Worm (Caenorhabditis elegans) whole organism, L2 larva: ENCODE results near the gene C04C3.14.
A peak's percentile ranks its signal among the peaks of the same experiment; 100 is the strongest.

Experiments used
- C34F6.9 ChIP-seq: fragments of 150-350 bp; optimal IDR thresholded peaks from 2 replicates; lab custom pipeline; 2014; ENCODE audit warnings: missing biosample characterization, missing genetic modification characterization
- R02D3.7 ChIP-seq: fragments of 150-350 bp; optimal IDR thresholded peaks from 2 replicates; lab custom pipeline; 2014; ENCODE audit warnings: missing biosample characterization, missing genetic modification characterization
- Y55F3AM.14 ChIP-seq: fragments of 200-800 bp; sonication (Bioruptor generic); optimal IDR thresholded peaks from 2 replicates; lab custom pipeline; 2018; ENCODE audit warnings: mild to moderate bottlenecking, missing genetic modification characterization, missing compliant biosample characterization
- alr-1 ChIP-seq: fragments of 150-350 bp; optimal IDR thresholded peaks from 2 replicates; lab custom pipeline; 2014; ENCODE audit warnings: missing biosample characterization, missing genetic modification characterization
- blmp-1 ChIP-seq: sonication (generic microtip); optimal IDR thresholded peaks from 2 replicates; lab custom pipeline; 2017; ENCODE audit warnings: missing genetic modification characterization, mild to moderate bottlenecking, missing compliant biosample characterization, antibody characterized with exemption, moderate library complexity; ENCODE audit not compliant: insufficient read depth
- ceh-16 ChIP-seq: fragments of 150-350 bp; optimal IDR thresholded peaks from 2 replicates; lab custom pipeline; 2014; ENCODE audit warnings: missing biosample characterization, missing genetic modification characterization
- ceh-82 ChIP-seq: fragments of 150-350 bp; optimal IDR thresholded peaks from 2 replicates; lab custom pipeline; 2014; ENCODE audit warnings: missing biosample characterization, missing genetic modification characterization
- crh-2 ChIP-seq: sonication (generic microtip); optimal IDR thresholded peaks from 2 replicates; lab custom pipeline; 2017; ENCODE audit warnings: missing biosample characterization, missing genetic modification characterization
- dmd-4 ChIP-seq: sonication (generic microtip); optimal IDR thresholded peaks from 2 replicates; lab custom pipeline; 2017; ENCODE audit warnings: missing biosample characterization, missing genetic modification characterization
- egl-27 ChIP-seq: sonication (generic microtip); optimal IDR thresholded peaks from 3 replicates; lab custom pipeline; 2017; ENCODE audit warnings: missing biosample characterization, missing genetic modification reagents, missing genetic modification characterization
- elt-1 ChIP-seq: fragments of 150-350 bp; optimal IDR thresholded peaks from 2 replicates; lab custom pipeline; 2014; ENCODE audit warnings: missing biosample characterization, missing genetic modification characterization
- elt-3 ChIP-seq: sonication (generic microtip); optimal IDR thresholded peaks from 2 replicates; lab custom pipeline; 2017; ENCODE audit warnings: missing biosample characterization, missing genetic modification characterization
- fos-1 ChIP-seq: fragments of 150-350 bp; optimal IDR thresholded peaks from 2 replicates; lab custom pipeline; 2014; ENCODE audit warnings: missing biosample characterization, missing genetic modification characterization
- gmeb-1 ChIP-seq: fragments of 150-350 bp; optimal IDR thresholded peaks from 2 replicates; lab custom pipeline; 2014; ENCODE audit warnings: missing biosample characterization, missing genetic modification characterization
- lin-11 ChIP-seq: fragments of 150-350 bp; sonication (generic microtip); optimal IDR thresholded peaks from 2 replicates; lab custom pipeline; 2014; ENCODE audit warnings: missing biosample characterization, missing genetic modification characterization, inconsistent platforms, mixed read lengths
- lsy-2 ChIP-seq, 2 experiments: fragments of 150-350 bp in 1 of 2; sonication (generic microtip) in 1 of 2; optimal IDR thresholded peaks; 2 replicates each; lab custom pipeline; 2014 to 2017; ENCODE audit warnings: missing biosample characterization in 2 of 2, missing genetic modification characterization in 2 of 2
- mab-5 ChIP-seq: fragments of 150-350 bp; optimal IDR thresholded peaks from 2 replicates; lab custom pipeline; 2014; ENCODE audit warnings: missing biosample characterization, missing genetic modification characterization
- mdl-1 ChIP-seq, 2 experiments: fragments of 150-350 bp in 1 of 2; sonication (generic microtip) in 1 of 2; optimal IDR thresholded peaks; 2 replicates each; lab custom pipeline; 2017; ENCODE audit warnings: missing biosample characterization in 2 of 2, missing genetic modification characterization in 2 of 2
- nhr-10 ChIP-seq: sonication (generic microtip); optimal IDR thresholded peaks from 2 replicates; lab custom pipeline; 2017; ENCODE audit warnings: missing biosample characterization, missing genetic modification characterization
- nhr-11 ChIP-seq: fragments of 150-350 bp; optimal IDR thresholded peaks from 2 replicates; lab custom pipeline; 2014; ENCODE audit warnings: missing biosample characterization, missing genetic modification characterization
- nhr-129 ChIP-seq: fragments of 150-350 bp; optimal IDR thresholded peaks from 2 replicates; lab custom pipeline; 2014; ENCODE audit warnings: missing biosample characterization, missing genetic modification characterization
- nhr-23 ChIP-seq: fragments of 150-350 bp; optimal IDR thresholded peaks from 2 replicates; lab custom pipeline; 2014; ENCODE audit warnings: missing biosample characterization, missing genetic modification reagents, missing genetic modification characterization
- nhr-6 ChIP-seq: fragments of 150-350 bp; optimal IDR thresholded peaks from 2 replicates; lab custom pipeline; 2014; ENCODE audit warnings: missing biosample characterization, missing genetic modification characterization
- nhr-77 ChIP-seq: fragments of 150-350 bp; optimal IDR thresholded peaks from 2 replicates; lab custom pipeline; 2014; ENCODE audit warnings: missing biosample characterization, missing genetic modification characterization
- peb-1 ChIP-seq: fragments of 150-350 bp; optimal IDR thresholded peaks from 2 replicates; lab custom pipeline; 2014; ENCODE audit warnings: missing biosample characterization, missing genetic modification characterization
- sem-4 ChIP-seq: fragments of 150-350 bp; optimal IDR thresholded peaks from 2 replicates; lab custom pipeline; 2014; ENCODE audit warnings: missing biosample characterization, missing genetic modification reagents, missing genetic modification characterization
- sma-3 ChIP-seq: sonication (generic microtip); optimal IDR thresholded peaks from 2 replicates; lab custom pipeline; 2016; ENCODE audit warnings: missing genetic modification reagents, missing genetic modification characterization, missing compliant biosample characterization
- sma-9 ChIP-seq, 2 experiments: fragments of 150-350 bp in 1 of 2; sonication (generic microtip) in 1 of 2; optimal IDR thresholded peaks; 2 replicates each; lab custom pipeline; 2014 to 2016; ENCODE audit warnings: missing genetic modification characterization in 2 of 2, mild to moderate bottlenecking in 1 of 2, missing biosample characterization in 1 of 2, missing compliant biosample characterization in 1 of 2, missing genetic modification reagents in 1 of 2, moderate library complexity in 1 of 2
- unc-55 ChIP-seq: fragments of 150-350 bp; sonication (generic microtip); optimal IDR thresholded peaks from 3 replicates; lab custom pipeline; 2014; ENCODE audit warnings: missing biosample characterization, missing genetic modification reagents, missing genetic modification characterization
- unc-62 ChIP-seq: fragments of 150-350 bp; optimal IDR thresholded peaks from 2 replicates; lab custom pipeline; 2014; ENCODE audit warnings: missing biosample characterization, missing genetic modification reagents, missing genetic modification characterization
- zag-1 ChIP-seq: fragments of 150-350 bp; optimal IDR thresholded peaks from 2 replicates; lab custom pipeline; 2014; ENCODE audit warnings: missing biosample characterization, missing genetic modification characterization
- ztf-1 ChIP-seq: fragments of 200-800 bp; sonication (Bioruptor generic); conservative IDR thresholded peaks from 2 replicates; pipeline ENCODE4 v1.3.6; 2022; ENCODE audit warnings: missing genetic modification characterization, missing compliant biosample characterization

C04C3.14 gene

DNA sequence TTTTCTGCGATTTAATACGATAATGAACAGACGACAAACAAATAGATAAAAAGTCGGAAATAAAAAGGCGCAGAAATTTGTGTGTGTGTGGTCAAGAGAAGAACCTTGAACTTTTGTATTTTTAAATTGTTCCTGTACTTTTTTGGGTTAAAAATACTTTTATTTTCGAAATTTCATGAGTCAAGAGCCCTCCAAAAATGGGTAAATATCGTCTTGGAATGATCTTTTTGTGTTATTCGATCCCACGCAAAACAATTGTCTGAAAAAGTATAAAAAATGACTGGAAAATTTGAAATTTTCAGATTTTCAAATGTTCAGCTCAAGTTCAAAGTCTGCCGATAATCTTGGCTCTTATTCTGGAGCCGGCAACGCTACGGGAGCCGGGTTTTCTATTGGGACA lies at the start of gene C04C3.14:
Gene C04C3.14 (plus strand): TSS at position 301 of the 400 bp plus-strand sequence.
- no peak for TF ChIP-seq unc-62
- no peak for TF ChIP-seq elt-3
- TF ChIP-seq nhr-23 (tag; lab: Kevin White, UChicago): no peak
- TF ChIP-seq nhr-129: no peak
- no peak for TF ChIP-seq ztf-1
- no peak for TF ChIP-seq gmeb-1 (tag; lab: Kevin White, UChicago)
- TF ChIP-seq peb-1: no peak
- TF ChIP-seq sma-9 (GFP tag; optimal IDR thresholded peaks at IDR 0.05; lab: Kevin White, UChicago): no peak
- TF ChIP-seq sma-9 (tag; optimal IDR thresholded peaks at IDR 0.05; lab: Kevin White, UChicago): no peak
- TF ChIP-seq sma-3 (GFP tag; lab: Kevin White, UChicago): no peak
- no peak for TF ChIP-seq nhr-10
- TF ChIP-seq elt-1: no peak
- no peak for TF ChIP-seq dmd-4 (tag; lab: Kevin White, UChicago)
- TF ChIP-seq crh-2 (tag; lab: Kevin White, UChicago): no peak
- no peak for TF ChIP-seq egl-27 (tag; lab: Kevin White, UChicago)

DNA sequence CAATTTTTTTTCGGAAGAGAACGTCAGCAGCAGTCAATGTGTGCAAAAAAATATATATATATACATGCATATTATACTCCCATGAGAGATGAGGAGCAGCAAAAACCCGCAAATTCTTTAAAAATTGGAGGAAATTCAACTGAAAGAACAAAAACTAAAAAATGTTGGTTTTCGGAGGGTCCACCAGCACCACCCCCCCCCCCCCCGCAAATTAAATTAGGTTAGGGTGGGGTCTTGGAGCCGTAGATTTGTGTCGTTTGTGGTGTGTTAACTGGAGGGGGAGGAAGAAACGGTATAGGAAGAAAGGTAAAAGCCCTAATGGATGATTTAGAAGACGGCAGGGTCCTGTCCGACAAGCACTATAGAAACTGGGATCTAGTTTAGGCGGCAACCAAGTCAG lies 47.3 kb upstream of the C04C3.14 start:
- no peak for TF ChIP-seq mab-5
- no peak for TF ChIP-seq R02D3.7 (tag; lab: Kevin White, UChicago)
- no peak for TF ChIP-seq fos-1
- TF ChIP-seq sma-3 (GFP tag; lab: Kevin White, UChicago): no peak
- TF ChIP-seq sem-4 (tag; lab: Kevin White, UChicago): no peak
- no peak for TF ChIP-seq ztf-1
- no peak for TF ChIP-seq nhr-77
- TF ChIP-seq unc-55: no peak
- TF ChIP-seq lin-11 (tag; lab: Kevin White, UChicago): no peak
- no peak for TF ChIP-seq nhr-11 (tag; lab: Kevin White, UChicago)
- TF ChIP-seq gmeb-1 (tag; lab: Kevin White, UChicago): no peak
- TF ChIP-seq sma-9 (GFP tag; optimal IDR thresholded peaks at IDR 0.05; lab: Kevin White, UChicago): no peak
- TF ChIP-seq sma-9 (tag; optimal IDR thresholded peaks at IDR 0.05; lab: Kevin White, UChicago): no peak
- TF ChIP-seq egl-27 (tag; lab: Kevin White, UChicago): no peak
- TF ChIP-seq zag-1 (tag; lab: Kevin White, UChicago): no peak

DNA sequence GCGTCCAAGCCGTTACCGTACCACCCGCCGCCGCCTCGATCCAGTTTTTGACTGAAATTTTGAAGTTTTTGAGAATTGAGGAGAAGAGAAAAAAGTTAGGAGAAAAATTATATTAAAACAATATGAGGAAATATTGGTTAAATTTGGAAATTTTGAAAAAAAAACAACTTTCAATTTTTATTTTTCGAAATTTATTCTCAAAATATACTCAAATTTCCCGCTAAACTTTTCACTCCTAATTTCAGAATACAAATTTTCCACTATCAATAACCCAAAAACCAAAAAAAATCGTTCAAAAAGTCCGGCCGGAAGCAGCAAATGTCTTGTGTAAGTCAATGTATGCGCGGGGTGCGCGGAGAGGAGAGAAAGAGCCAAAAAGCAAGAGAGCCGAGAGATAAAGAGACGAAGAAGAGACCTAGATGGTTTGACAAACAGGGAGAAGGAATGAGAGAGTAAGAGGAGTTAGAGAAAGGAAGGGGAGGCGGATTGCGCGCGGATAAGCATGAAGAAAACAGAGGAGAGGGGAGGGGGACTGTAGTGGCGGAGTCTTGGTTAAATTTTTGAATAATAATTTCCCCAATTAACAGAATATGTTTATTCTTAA lies 45.6 kb upstream of the C04C3.14 start, which contains the start of gene elks-1:
Gene elks-1 (minus strand): TSS at position 51 of the 604 bp plus-strand sequence.
- peak; percentile 51 for TF ChIP-seq unc-55
- peak; percentile 11 for TF ChIP-seq C34F6.9 (tag; lab: Kevin White, UChicago)
- no peak for TF ChIP-seq Y55F3AM.14 (GFP tag; lab: Kevin White, UChicago)
- TF ChIP-seq mab-5: no peak
- no peak for TF ChIP-seq crh-2 (tag; lab: Kevin White, UChicago)
- peak; percentile 8 for TF ChIP-seq sem-4 (tag; lab: Kevin White, UChicago)
- no peak for TF ChIP-seq alr-1 (tag; lab: Kevin White, UChicago)
- peak in 1 of 2 experiments; percentile 40 for TF ChIP-seq lsy-2 (tag; optimal IDR thresholded peaks at IDR 0.05; lab: Kevin White, UChicago)
- no peak for TF ChIP-seq ceh-82 (tag; lab: Kevin White, UChicago)
- TF ChIP-seq ceh-16: no peak

DNA sequence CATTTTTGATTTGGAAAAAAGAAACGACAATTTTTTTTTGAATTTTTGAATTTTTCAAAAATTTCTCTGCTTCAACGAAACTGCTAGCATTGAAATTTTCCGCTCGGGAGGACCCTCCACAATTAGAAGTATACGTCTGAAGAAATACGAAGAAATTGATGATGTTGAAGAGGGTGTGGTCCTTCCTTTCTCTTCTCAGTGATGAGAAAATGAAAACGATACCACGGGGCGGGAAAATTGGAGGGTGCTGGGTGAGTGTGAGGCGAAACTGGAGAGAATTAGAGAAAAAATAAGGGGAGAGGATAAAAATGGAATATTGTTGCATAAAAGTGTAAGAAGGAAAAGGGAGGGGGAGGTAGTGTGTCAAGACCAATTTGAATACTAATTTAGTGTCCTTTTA lies 43.7 kb upstream of the C04C3.14 start:
- TF ChIP-seq blmp-1 (tag; lab: Kevin White, UChicago): peak; percentile 58
- TF ChIP-seq nhr-6: no peak
- TF ChIP-seq gmeb-1 (tag; lab: Kevin White, UChicago): no peak
- TF ChIP-seq ztf-1: no peak

DNA sequence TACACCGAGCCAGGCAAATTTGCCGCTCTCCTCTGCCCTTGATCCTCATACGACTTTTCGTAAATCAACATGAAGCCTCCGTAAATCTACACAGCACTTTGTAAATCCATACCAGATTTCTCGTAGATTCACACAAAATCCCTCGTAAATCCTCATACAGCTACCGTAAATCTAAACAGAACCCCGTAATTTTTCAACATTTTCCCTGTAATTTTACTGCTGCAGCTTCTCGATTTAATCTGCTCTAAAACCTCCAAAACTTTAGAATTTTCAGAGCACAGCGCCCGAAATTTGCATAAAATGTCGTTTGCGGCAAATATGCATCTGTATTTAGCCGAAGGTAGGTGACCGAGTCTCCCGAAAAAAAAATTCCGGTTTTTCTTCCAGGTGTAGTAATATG lies 40.9 kb upstream of the C04C3.14 start, which contains the start of gene F42A6.1:
Gene F42A6.1 (plus strand): TSS at position 301 of the 400 bp plus-strand sequence.
- TF ChIP-seq Y55F3AM.14 (GFP tag; lab: Kevin White, UChicago) (no peak), mdl-1 (tag; optimal IDR thresholded peaks at IDR 0.05; lab: Kevin White, UChicago) (no peak), ceh-82 (tag; lab: Kevin White, UChicago) (no peak), nhr-11 (tag; lab: Kevin White, UChicago) (no peak), sma-9 (GFP tag; optimal IDR thresholded peaks at IDR 0.05; lab: Kevin White, UChicago) (no peak), sma-9 (tag; optimal IDR thresholded peaks at IDR 0.05; lab: Kevin White, UChicago) (no peak)
